Worm (Caenorhabditis elegans) whole organism, L3 larva: ENCODE data around the gene pals-18.

ENCODE experiments used
- elt-3 ChIP-seq, 3 experiments: fragments of 150-350 bp in 1 of 3; sonication (generic microtip) in 2 of 3; optimal IDR thresholded peaks; 2 replicates in 2 of 3; 4 replicates in 1 of 3; lab custom pipeline; 2014 to 2017; ENCODE audit warnings: missing biosample characterization in 3 of 3, missing genetic modification characterization in 3 of 3
- jun-1 ChIP-seq: fragments of 150-350 bp; optimal IDR thresholded peaks from 2 replicates; lab custom pipeline; 2014; ENCODE audit warnings: missing biosample characterization, missing genetic modification reagents, missing genetic modification characterization
- lin-39 ChIP-seq: fragments of 150-350 bp; optimal IDR thresholded peaks from 2 replicates; lab custom pipeline; 2018; ENCODE audit warnings: missing biosample characterization, missing genetic modification reagents, missing genetic modification characterization
- nhr-77 ChIP-seq: fragments of 150-350 bp; optimal IDR thresholded peaks from 2 replicates; lab custom pipeline; 2014; ENCODE audit warnings: missing biosample characterization, missing genetic modification characterization
- unc-39 ChIP-seq: sonication (generic microtip); optimal IDR thresholded peaks from 4 replicates; lab custom pipeline; 2017; ENCODE audit warnings: missing biosample characterization, missing genetic modification characterization
- unc-62 ChIP-seq: fragments of 150-350 bp; sonication (generic microtip); optimal IDR thresholded peaks from 4 replicates; lab custom pipeline; 2014; ENCODE audit warnings: missing biosample characterization, missing genetic modification reagents, missing genetic modification characterization

ce11 chrIII:1413125-1413837 lies 10.1 kb downstream of the pals-18 start:
- TF ChIP-seq lin-39 (tag; lab: Kevin White, UChicago) (no peak), nhr-77 (tag; lab: Kevin White, UChicago) (no peak), unc-62 (no peak), elt-3 (tag; optimal IDR thresholded peaks at IDR 0.05; lab: Kevin White, UChicago) (no peak), unc-39 (no peak), jun-1 (tag; lab: Kevin White, UChicago) (no peak)
